Worm (Caenorhabditis elegans) whole organism, late embryonic: ENCODE results near the gene C46C2.5.

ENCODE experiments used
- K09A11.1 ChIP-seq: sonication (generic microtip); optimal IDR thresholded peaks from 2 replicates; lab custom pipeline; 2017; ENCODE audit warnings: antibody characterized with exemption, mild to moderate bottlenecking, missing genetic modification characterization, missing compliant biosample characterization; ENCODE audit not compliant: insufficient read depth
- lim-6 ChIP-seq: sonication (generic microtip); optimal IDR thresholded peaks from 2 replicates; lab custom pipeline; 2016; ENCODE audit warnings: missing genetic modification characterization, missing compliant biosample characterization
- lin-11 ChIP-seq: fragments of 200-800 bp; sonication (Bioruptor generic); optimal IDR thresholded peaks from 2 replicates; lab custom pipeline; 2018; ENCODE audit warnings: mild to moderate bottlenecking, missing genetic modification characterization, missing compliant biosample characterization
- pat-9 ChIP-seq: fragments of 200-800 bp; sonication (Bioruptor generic); optimal IDR thresholded peaks from 2 replicates; lab custom pipeline; 2018; ENCODE audit warnings: mild to moderate bottlenecking, missing genetic modification characterization, moderate library complexity, missing compliant biosample characterization
- pha-4 ChIP-seq: fragments of 150-350 bp; optimal IDR thresholded peaks from 2 replicates; lab custom pipeline; 2018; ENCODE audit warnings: missing biosample characterization, missing genetic modification reagents, missing genetic modification characterization
- sdc-2 ChIP-seq: sonication (generic microtip); optimal IDR thresholded peaks from 2 replicates; lab custom pipeline; 2016; ENCODE audit warnings: missing genotype, missing genetic modification characterization, missing compliant biosample characterization

DNA sequence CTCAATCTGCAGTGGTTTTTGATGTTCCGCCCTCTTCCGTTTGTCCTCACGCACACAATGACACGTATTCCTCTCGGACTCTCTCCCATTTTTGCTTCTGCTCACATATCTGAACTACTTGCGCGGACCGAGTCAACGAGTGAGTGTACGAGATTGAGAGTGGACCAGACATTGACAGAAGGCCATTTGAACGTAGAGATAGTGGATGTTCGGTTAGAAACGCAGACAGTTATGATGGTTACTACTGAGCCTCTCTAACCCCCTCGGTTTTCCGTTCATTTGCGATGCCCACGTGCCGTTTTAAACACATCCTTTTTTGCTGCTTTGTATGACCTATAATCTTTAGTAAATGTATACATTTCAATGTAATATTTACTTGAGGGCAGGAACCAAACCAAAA is 24.0 kb upstream of the C46C2.5 start:
- no peak for TF ChIP-seq lin-11 (tag; lab: Kevin White, UChicago)
- TF ChIP-seq sdc-2 (tag; lab: Kevin White, UChicago): no peak
- TF ChIP-seq pha-4 (tag; lab: Kevin White, UChicago): no peak
- no peak for TF ChIP-seq K09A11.1 (tag; lab: Kevin White, UChicago)
- TF ChIP-seq lim-6 (tag; lab: Kevin White, UChicago): no peak
- TF ChIP-seq pat-9: no peak
